Worm (Caenorhabditis elegans): ENCODE data around the gene C16D2.1.

DNA sequence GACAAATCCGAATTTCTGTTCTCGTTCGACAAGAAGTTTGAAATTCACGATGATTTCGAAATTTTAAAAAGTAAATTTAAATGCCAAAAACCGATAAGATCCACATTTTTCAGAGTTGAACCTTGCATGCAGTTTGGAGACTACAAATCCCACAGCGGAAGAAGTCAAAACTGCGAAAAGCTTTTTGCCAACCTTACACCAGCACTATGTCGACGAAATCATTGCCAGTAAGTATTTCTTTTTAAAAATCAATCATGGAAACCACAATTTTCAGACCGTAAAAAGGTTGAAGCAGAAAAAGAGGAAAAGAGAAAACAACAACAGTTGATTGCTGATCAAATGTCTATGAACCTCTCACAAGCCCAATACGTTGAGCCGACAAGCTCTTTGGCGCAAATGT lies 39.4 kb downstream of the C16D2.1 start:
- TF ChIP-seq hlh-30 (tag; optimal IDR thresholded peaks at IDR 0.05; ENCODE audit: insufficient read depth) (no peak), pha-2 (tag; optimal IDR thresholded peaks at IDR 0.05) (no peak), ceh-48 (tag; optimal IDR thresholded peaks at IDR 0.05) (no peak), ama-1 (optimal IDR thresholded peaks at IDR 0.05) (no peak), madf-2 (tag; optimal IDR thresholded peaks at IDR 0.05) (no peak), elt-2 (tag; optimal IDR thresholded peaks at IDR 0.05) (no peak), ceh-14 (tag; optimal IDR thresholded peaks at IDR 0.05) (no peak), fkh-10 (GFP tag; optimal IDR thresholded peaks at IDR 0.05) (no peak), hlh-8 (tag; optimal IDR thresholded peaks at IDR 0.05) (no peak), mec-3 (tag; optimal IDR thresholded peaks at IDR 0.05; ENCODE audit: borderline replicate concordance) (no peak), ceh-34 (tag; optimal IDR thresholded peaks at IDR 0.05) (no peak), unc-86 (tag; optimal IDR thresholded peaks at IDR 0.05) (no peak), dmd-4 (tag; optimal IDR thresholded peaks at IDR 0.05; ENCODE audit: borderline replicate concordance) (no peak), ceh-9 (tag; optimal IDR thresholded peaks at IDR 0.05) (no peak)

Data from whole organism, late embryonic.